Worm (Caenorhabditis elegans) whole organism, late embryonic: Measurements from ENCODE around the gene gst-41.

Experiments used
- C08G9.2 ChIP-seq: sonication (generic microtip); optimal IDR thresholded peaks from 2 replicates; lab custom pipeline; 2016; ENCODE audit warnings: mild to moderate bottlenecking, missing genetic modification characterization, moderate library complexity, missing compliant biosample characterization
- C38D4.7 ChIP-seq: fragments of 200-800 bp; sonication (Bioruptor generic); optimal IDR thresholded peaks from 2 replicates; lab custom pipeline; 2018; ENCODE audit warnings: mild to moderate bottlenecking, missing genetic modification characterization, moderate library complexity, missing compliant biosample characterization
- F13H6.1 ChIP-seq: sonication (generic microtip); optimal IDR thresholded peaks from 2 replicates; lab custom pipeline; 2016; ENCODE audit warnings: missing genetic modification characterization, missing compliant biosample characterization
- K02D7.2 ChIP-seq: sonication (generic microtip); optimal IDR thresholded peaks from 2 replicates; lab custom pipeline; 2017; ENCODE audit warnings: mild to moderate bottlenecking, missing genetic modification characterization, missing compliant biosample characterization
- T23F11.4 ChIP-seq: fragments of 200-800 bp; sonication (Bioruptor generic); optimal IDR thresholded peaks from 2 replicates; lab custom pipeline; 2018; ENCODE audit warnings: mild to moderate bottlenecking, missing genetic modification characterization, missing compliant biosample characterization
- ama-1 ChIP-seq: fragments of 150-350 bp; optimal IDR thresholded peaks from 2 replicates; lab custom pipeline; 2014
- ceh-14 ChIP-seq: sonication (generic microtip); optimal IDR thresholded peaks from 2 replicates; lab custom pipeline; 2016; ENCODE audit warnings: missing genotype, missing genetic modification characterization, missing compliant biosample characterization
- ceh-24 ChIP-seq: sonication (generic microtip); optimal IDR thresholded peaks from 2 replicates; lab custom pipeline; 2016; ENCODE audit warnings: mild to moderate bottlenecking, missing genetic modification characterization, missing compliant biosample characterization
- ceh-48 ChIP-seq: sonication (generic microtip); optimal IDR thresholded peaks from 2 replicates; lab custom pipeline; 2016; ENCODE audit warnings: missing genetic modification characterization, inconsistent platforms, missing compliant biosample characterization
- ceh-9 ChIP-seq: sonication (generic microtip); optimal IDR thresholded peaks from 2 replicates; lab custom pipeline; 2016; ENCODE audit warnings: mild to moderate bottlenecking, missing genetic modification characterization, inconsistent platforms, missing compliant biosample characterization
- che-1 ChIP-seq: sonication (generic microtip); optimal IDR thresholded peaks from 2 replicates; lab custom pipeline; 2016; ENCODE audit warnings: mild to moderate bottlenecking, missing genetic modification characterization, missing compliant biosample characterization
- dmd-4 ChIP-seq: sonication (generic microtip); optimal IDR thresholded peaks from 2 replicates; lab custom pipeline; 2016; ENCODE audit warnings: borderline replicate concordance, missing genetic modification characterization, missing compliant biosample characterization
- dve-1 ChIP-seq: sonication (generic microtip); optimal IDR thresholded peaks from 2 replicates; lab custom pipeline; 2017; ENCODE audit warnings: antibody characterized with exemption, mild to moderate bottlenecking, missing genetic modification characterization, missing compliant biosample characterization
- ets-4 ChIP-seq: sonication (generic microtip); optimal IDR thresholded peaks from 2 replicates; lab custom pipeline; 2016; ENCODE audit warnings: missing genetic modification characterization, missing compliant biosample characterization
- fax-1 ChIP-seq: sonication (generic microtip); optimal IDR thresholded peaks from 2 replicates; lab custom pipeline; 2016; ENCODE audit warnings: missing genotype, missing genetic modification characterization, missing compliant biosample characterization
- hlh-13 ChIP-seq: fragments of 200-800 bp; sonication (Bioruptor generic); optimal IDR thresholded peaks from 2 replicates; lab custom pipeline; 2018; ENCODE audit warnings: mild to moderate bottlenecking, missing genetic modification characterization, missing compliant biosample characterization
- hlh-15 ChIP-seq: sonication (generic microtip); optimal IDR thresholded peaks from 2 replicates; lab custom pipeline; 2016; ENCODE audit warnings: missing genetic modification characterization, missing compliant biosample characterization
- hlh-30 ChIP-seq: sonication (generic microtip); optimal IDR thresholded peaks from 2 replicates; lab custom pipeline; 2017; ENCODE audit warnings: antibody characterized with exemption, missing genetic modification characterization, missing compliant biosample characterization; ENCODE audit not compliant: insufficient read depth
- hlh-6 ChIP-seq: sonication (generic microtip); optimal IDR thresholded peaks from 2 replicates; lab custom pipeline; 2016; ENCODE audit warnings: missing genotype, missing genetic modification characterization, missing compliant biosample characterization
- hlh-8 ChIP-seq: sonication (generic microtip); optimal IDR thresholded peaks from 2 replicates; lab custom pipeline; 2016; ENCODE audit warnings: missing genotype, missing genetic modification characterization, missing compliant biosample characterization
- lim-6 ChIP-seq: sonication (generic microtip); optimal IDR thresholded peaks from 2 replicates; lab custom pipeline; 2016; ENCODE audit warnings: missing genetic modification characterization, missing compliant biosample characterization
- madf-2 ChIP-seq: sonication (generic microtip); optimal IDR thresholded peaks from 2 replicates; lab custom pipeline; 2017; ENCODE audit warnings: missing genetic modification characterization, missing compliant biosample characterization
- mec-3 ChIP-seq: sonication (generic microtip); optimal IDR thresholded peaks from 2 replicates; lab custom pipeline; 2016; ENCODE audit warnings: borderline replicate concordance, missing genetic modification characterization, missing compliant biosample characterization
- nfya-1 ChIP-seq: sonication (generic microtip); optimal IDR thresholded peaks from 2 replicates; lab custom pipeline; 2017; ENCODE audit warnings: missing genetic modification characterization, mild to moderate bottlenecking, missing compliant biosample characterization, antibody characterized with exemption, moderate library complexity
- npax-4 ChIP-seq: sonication (generic microtip); optimal IDR thresholded peaks from 2 replicates; lab custom pipeline; 2016; ENCODE audit warnings: missing genetic modification characterization, missing compliant biosample characterization
- odd-2 ChIP-seq: sonication (generic microtip); optimal IDR thresholded peaks from 2 replicates; lab custom pipeline; 2017; ENCODE audit warnings: antibody characterized with exemption, mild to moderate bottlenecking, missing genetic modification characterization, missing compliant biosample characterization
- pag-3 ChIP-seq: sonication (generic microtip); optimal IDR thresholded peaks from 2 replicates; lab custom pipeline; 2016; ENCODE audit warnings: missing compliant biosample characterization, missing genetic modification characterization, borderline replicate concordance
- pax-1 ChIP-seq: fragments of 150-350 bp; optimal IDR thresholded peaks from 2 replicates; lab custom pipeline; 2014; ENCODE audit warnings: missing biosample characterization, missing genetic modification characterization
- pqm-1 ChIP-seq: sonication (generic microtip); optimal IDR thresholded peaks from 2 replicates; lab custom pipeline; 2016; ENCODE audit warnings: missing genetic modification characterization, missing compliant biosample characterization
- pros-1 ChIP-seq: fragments of 150-350 bp; optimal IDR thresholded peaks from 2 replicates; lab custom pipeline; 2014; ENCODE audit warnings: missing biosample characterization, missing genetic modification reagents, missing genetic modification characterization
- ref-2 ChIP-seq: sonication (generic microtip); optimal IDR thresholded peaks from 2 replicates; lab custom pipeline; 2016; ENCODE audit warnings: missing genetic modification characterization, missing compliant biosample characterization
- rnt-1 ChIP-seq: sonication (generic microtip); optimal IDR thresholded peaks from 2 replicates; lab custom pipeline; 2016; ENCODE audit warnings: missing genetic modification characterization, missing compliant biosample characterization
- sdc-2 ChIP-seq: sonication (generic microtip); optimal IDR thresholded peaks from 2 replicates; lab custom pipeline; 2016; ENCODE audit warnings: missing genotype, missing genetic modification characterization, missing compliant biosample characterization
- sox-2 ChIP-seq: fragments of 200-800 bp; sonication (Bioruptor generic); IDR thresholded peaks from 2 replicates; pipeline ENCODE4 v1.3.6; 2022; ENCODE audit warnings: missing genetic modification reagents, missing genetic modification characterization, missing compliant biosample characterization
- ttx-3 ChIP-seq: sonication (generic microtip); optimal IDR thresholded peaks from 2 replicates; lab custom pipeline; 2016; ENCODE audit warnings: missing genetic modification reagents, missing genetic modification characterization, missing compliant biosample characterization
- unc-3 ChIP-seq, 2 experiments: fragments of 200-800 bp in 1 of 2; sonication (Bioruptor generic) in 1 of 2; sonication (generic microtip) in 1 of 2; conservative IDR thresholded peaks in 1 of 2; optimal IDR thresholded peaks in 1 of 2; 2 replicates each; pipeline versions ENCODE4 v1.3.6 to Lab custom; 2016 to 2022; ENCODE audit warnings: missing compliant biosample characterization in 2 of 2, missing genetic modification characterization in 2 of 2, missing genetic modification reagents in 1 of 2
- unc-42 ChIP-seq: sonication (generic microtip); optimal IDR thresholded peaks from 2 replicates; lab custom pipeline; 2016; ENCODE audit warnings: missing genotype, missing genetic modification characterization, missing compliant biosample characterization
- unc-55 ChIP-seq: sonication (generic microtip); optimal IDR thresholded peaks from 2 replicates; lab custom pipeline; 2017; ENCODE audit warnings: missing biosample characterization, missing genetic modification reagents, missing genetic modification characterization
- zip-5 ChIP-seq: sonication (generic microtip); optimal IDR thresholded peaks from 2 replicates; lab custom pipeline; 2016; ENCODE audit warnings: missing genetic modification characterization, missing compliant biosample characterization

Gene gst-41

ce11 chrV:7413107-7413774 is 14.1 kb upstream of the gst-41 start, which contains the start of gene F18E3.11:
Gene F18E3.11, plus strand, starts transcription at chrV:7413482.
- TF ChIP-seq T23F11.4 (GFP tag; lab: Kevin White, UChicago) (no peak), ceh-14 (tag; lab: Kevin White, UChicago) (no peak), ceh-24 (tag; lab: Kevin White, UChicago) (no peak), hlh-6 (tag; lab: Kevin White, UChicago) (no peak), rnt-1 (no peak), hlh-13 (GFP tag; lab: Kevin White, UChicago) (no peak), ceh-48 (tag; lab: Kevin White, UChicago) (no peak), pqm-1 (tag; lab: Kevin White, UChicago) (no peak), pax-1 (tag; lab: Kevin White, UChicago) (no peak), F13H6.1 (no peak), unc-42 (no peak), hlh-30 (tag; lab: Kevin White, UChicago) (no peak), ceh-9 (tag; lab: Kevin White, UChicago) (no peak), odd-2 (no peak), fax-1 (tag; lab: Kevin White, UChicago) (no peak), lim-6 (tag; lab: Kevin White, UChicago) (no peak), che-1 (tag; lab: Kevin White, UChicago) (no peak), K02D7.2 (tag; lab: Kevin White, UChicago) (no peak)
- TF ChIP-seq, all 69 proteins: peak for 0

- TF ChIP-seq zip-5 (tag; lab: Kevin White, UChicago) (no peak), T23F11.4 (GFP tag; lab: Kevin White, UChicago) (no peak), C38D4.7 (GFP tag; lab: Kevin White, UChicago) (no peak), che-1 (tag; lab: Kevin White, UChicago) (no peak), mec-3 (tag; lab: Kevin White, UChicago) (no peak), hlh-13 (GFP tag; lab: Kevin White, UChicago) (no peak), ceh-48 (tag; lab: Kevin White, UChicago) (no peak), ceh-9 (tag; lab: Kevin White, UChicago) (no peak), madf-2 (tag; lab: Kevin White, UChicago) (no peak), ceh-24 (tag; lab: Kevin White, UChicago) (no peak), pros-1 (tag; lab: Kevin White, UChicago) (no peak), hlh-15 (tag; lab: Kevin White, UChicago) (no peak), unc-3 (GFP tag; conservative IDR thresholded peaks at IDR 0.05; lab: Robert Waterston, UW) (no peak), unc-3 (tag; optimal IDR thresholded peaks at IDR 0.05; lab: Kevin White, UChicago) (no peak), C08G9.2 (tag; lab: Kevin White, UChicago) (no peak), unc-42 (no peak)
Measured at ce11 chrV:7411695-7412094, 12.6 kb upstream of the gst-41 start, which contains the start of gene str-41. Gene str-41, plus strand, starts transcription at chrV:7411995.

- no peak for TF ChIP-seq ceh-9 (tag; lab: Kevin White, UChicago)
- TF ChIP-seq ceh-14 (tag; lab: Kevin White, UChicago) = no peak
- TF ChIP-seq dmd-4 (tag; lab: Kevin White, UChicago) = no peak
- TF ChIP-seq nfya-1 (tag; lab: Kevin White, UChicago) = no peak
- no peak for TF ChIP-seq pros-1 (tag; lab: Kevin White, UChicago)
- no peak for TF ChIP-seq hlh-8 (tag; lab: Kevin White, UChicago)
- no peak for TF ChIP-seq npax-4 (tag; lab: Kevin White, UChicago)
- no peak for TF ChIP-seq ttx-3 (tag; lab: Kevin White, UChicago)
- TF ChIP-seq pax-1 (tag; lab: Kevin White, UChicago) = no peak
- no peak for TF ChIP-seq unc-55 (GFP tag; lab: Kevin White, UChicago)
Measured at ce11 chrV:7409599-7409998, 10.5 kb upstream of the gst-41 start, which contains the start of gene R13D7.2. Gene R13D7.2, plus strand, starts transcription at chrV:7409899.

DNA sequence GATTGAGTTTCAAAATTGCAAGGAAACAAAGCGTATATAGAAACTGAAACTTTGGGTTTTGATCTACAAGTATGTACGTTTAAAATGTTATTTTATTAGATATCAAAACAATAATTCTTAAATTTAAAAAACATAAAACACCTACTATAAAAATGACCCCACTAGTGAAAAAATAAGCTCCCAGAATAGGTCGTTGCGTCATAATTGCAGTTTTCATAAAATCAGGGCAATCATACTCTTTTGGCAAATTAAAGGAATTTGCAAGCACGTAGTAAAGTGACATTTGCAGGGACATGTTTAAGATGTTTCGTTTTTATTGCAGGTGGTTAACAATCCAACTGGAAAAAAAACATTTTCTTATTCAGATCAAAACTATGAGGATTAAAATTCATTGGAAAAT is 9.4 kb upstream of the gst-41 start, which contains the start of gene srt-6:
srt-6 (minus strand) TSS at position 295 of the 400 bp plus-strand sequence.
- TF ChIP-seq pag-3 (tag; lab: Kevin White, UChicago) = no peak
- TF ChIP-seq hlh-6 (tag; lab: Kevin White, UChicago) = no peak
- no peak for TF ChIP-seq sdc-2 (tag; lab: Kevin White, UChicago)
- TF ChIP-seq dve-1 (tag; lab: Kevin White, UChicago) = no peak
- TF ChIP-seq unc-55 (GFP tag; lab: Kevin White, UChicago) = no peak
- no peak for TF ChIP-seq lim-6 (tag; lab: Kevin White, UChicago)
- no peak for TF ChIP-seq ref-2 (tag; lab: Kevin White, UChicago)
- no peak for TF ChIP-seq ceh-48 (tag; lab: Kevin White, UChicago)
- no peak for TF ChIP-seq rnt-1
- no peak for TF ChIP-seq unc-42
- TF ChIP-seq ceh-14 (tag; lab: Kevin White, UChicago) = no peak
- TF ChIP-seq ets-4 (tag; lab: Kevin White, UChicago) = no peak
- TF ChIP-seq unc-3 (GFP tag; conservative IDR thresholded peaks at IDR 0.05; lab: Robert Waterston, UW) = no peak
- no peak for TF ChIP-seq unc-3 (tag; optimal IDR thresholded peaks at IDR 0.05; lab: Kevin White, UChicago)
- TF ChIP-seq ama-1 (lab: Kevin White, UChicago) = no peak
- no peak for TF ChIP-seq dmd-4 (tag; lab: Kevin White, UChicago)
- no peak for TF ChIP-seq pax-1 (tag; lab: Kevin White, UChicago)
- no peak for TF ChIP-seq sox-2 (GFP tag; lab: Robert Waterston, UW)
- TF ChIP-seq fax-1 (tag; lab: Kevin White, UChicago) = no peak
- TF ChIP-seq C38D4.7 (GFP tag; lab: Kevin White, UChicago) = no peak
